Worm (Caenorhabditis elegans): Measurements from ENCODE around the gene ciao-2B.
A peak's percentile ranks its signal among the peaks of the same experiment; 100 is the strongest.

Gene ciao-2B

DNA sequence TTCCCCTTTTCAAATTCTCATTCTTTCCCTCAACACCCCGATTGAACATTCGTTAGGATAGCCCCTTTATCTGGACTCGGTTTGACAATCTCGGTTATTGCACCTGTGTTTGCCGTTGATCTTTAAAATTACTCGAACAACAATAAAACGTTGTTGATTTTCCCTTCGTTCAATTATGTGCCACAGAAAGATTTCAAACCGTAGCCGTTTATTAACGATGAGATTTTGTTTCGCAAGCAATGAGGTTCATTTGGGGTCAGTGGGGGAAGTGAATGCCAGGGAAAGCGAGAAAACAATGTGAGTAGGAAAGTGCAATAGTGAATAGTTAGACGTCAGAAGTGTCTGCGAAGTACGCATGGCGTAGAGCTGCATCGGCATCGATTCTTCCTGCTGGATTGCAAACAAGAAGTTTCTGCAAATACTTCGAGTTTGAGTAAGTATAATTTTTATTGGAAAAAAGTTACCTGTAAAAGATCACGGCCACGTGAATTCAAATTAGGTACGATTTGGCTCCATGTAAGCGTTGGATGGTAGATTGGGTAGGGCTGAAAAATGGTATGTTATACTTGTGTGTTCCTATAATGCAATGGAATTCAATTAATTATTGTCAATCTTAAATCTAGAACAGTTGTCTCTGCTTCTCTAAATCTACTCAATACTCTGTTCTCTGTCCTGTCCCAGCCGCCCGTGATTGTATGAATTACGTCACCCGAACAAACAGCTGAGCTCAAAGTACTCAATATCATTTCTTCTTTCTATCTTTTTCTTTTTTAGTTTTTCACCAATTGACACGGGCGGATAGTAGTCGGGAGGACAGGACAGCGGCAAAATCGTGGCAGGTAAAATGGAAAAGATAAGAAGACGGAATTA, 25.4 kb upstream of the ciao-2B start, which contains the start of gene kel-3 (continued):
- TF ChIP-seq C04F5.9 (tag; optimal IDR thresholded peaks at IDR 0.05) (no peak), blmp-1 (tag; optimal IDR thresholded peaks at IDR 0.05) (peak; percentile 79), pag-3 (tag; optimal IDR thresholded peaks at IDR 0.05; ENCODE audit: borderline replicate concordance, insufficient read depth) (no peak), lin-13 (GFP tag; optimal IDR thresholded peaks at IDR 0.05) (peak; percentile 39), aha-1 (tag; optimal IDR thresholded peaks at IDR 0.05) (no peak), ztf-4 (tag; optimal IDR thresholded peaks at IDR 0.05) (peak; percentile 72), lin-39 (tag; optimal IDR thresholded peaks at IDR 0.05) (peak; percentile 67), pax-3 (tag; optimal IDR thresholded peaks at IDR 0.05) (peak; percentile 76), fkh-8 (tag; optimal IDR thresholded peaks at IDR 0.05) (no peak), lsy-2 (tag; optimal IDR thresholded peaks at IDR 0.05) (peak; percentile 78 to 89), lin-14 (GFP tag; optimal IDR thresholded peaks at IDR 0.05) (peak; percentile 91), nhr-47 (tag; optimal IDR thresholded peaks at IDR 0.05) (peak; percentile 60), nhr-28 (tag; optimal IDR thresholded peaks at IDR 0.05) (no peak), skn-1 (tag; optimal IDR thresholded peaks at IDR 0.05) (peak; percentile 26), ces-1 (GFP tag; optimal IDR thresholded peaks at IDR 0.05) (no peak), nhr-85 (tag) (peak; percentile 82), swsn-7 (tag; optimal IDR thresholded peaks at IDR 0.05) (peak; percentile 0)

DNA sequence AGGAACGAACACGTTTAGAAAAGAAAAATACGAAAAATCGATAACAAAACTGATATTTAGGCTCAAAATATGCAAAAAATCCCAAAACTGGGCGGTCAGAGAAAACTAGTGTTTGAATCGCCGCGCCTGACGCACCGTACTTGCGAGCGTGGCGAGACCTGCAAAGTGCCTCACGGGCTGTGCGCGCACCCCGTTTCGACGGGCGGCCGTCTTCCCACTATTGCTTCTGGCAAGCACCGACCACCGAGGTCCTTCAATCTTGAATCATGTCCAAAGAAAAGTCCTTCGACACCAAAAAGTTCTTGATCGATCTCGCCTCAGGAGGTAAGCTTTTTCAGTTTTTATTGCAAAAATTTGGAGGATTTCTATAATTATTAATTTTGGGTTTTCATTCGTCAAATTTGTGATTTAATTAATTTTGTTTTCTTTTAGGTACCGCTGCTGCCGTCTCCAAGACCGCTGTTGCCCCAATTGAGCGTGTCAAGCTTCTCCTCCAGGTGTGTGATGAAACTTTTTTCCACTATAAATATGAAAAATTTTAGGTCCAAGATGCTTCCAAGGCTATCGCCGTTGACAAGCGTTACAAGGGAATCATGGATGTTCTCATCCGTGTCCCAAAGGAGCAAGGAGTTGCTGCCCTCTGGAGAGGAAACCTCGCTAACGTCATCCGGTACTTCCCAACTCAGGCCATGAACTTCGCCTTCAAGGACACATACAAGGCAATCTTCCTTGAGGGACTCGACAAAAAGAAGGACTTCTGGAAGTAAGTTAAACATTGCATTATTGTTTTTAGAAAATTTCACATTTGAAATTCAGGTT, 23.8 kb upstream of the ciao-2B start, which contains the start of gene ant-1.1:
Gene ant-1.1 (plus strand): TSS at position 199 of the 819 bp plus-strand sequence.
- TF ChIP-seq mep-1 (tag; optimal IDR thresholded peaks at IDR 0.05): peak; percentile 92
- peak in 1 of 2 experiments; percentile 32 for TF ChIP-seq egl-27 (tag; optimal IDR thresholded peaks at IDR 0.05)
- no peak for TF ChIP-seq nhr-84 (tag; optimal IDR thresholded peaks at IDR 0.05)
- peak; percentile 75 for TF ChIP-seq lin-39 (tag; optimal IDR thresholded peaks at IDR 0.05)
- peak; percentile 95 for TF ChIP-seq xbp-1 (tag; optimal IDR thresholded peaks at IDR 0.05)
- peak; percentile 97 for TF ChIP-seq isw-1 (GFP tag; IDR thresholded peaks at IDR 0.05)
- peak; percentile 97 to 98 (median 97) for TF ChIP-seq dpl-1 (GFP tag; optimal IDR thresholded peaks at IDR 0.05)
- TF ChIP-seq aha-1 (tag; optimal IDR thresholded peaks at IDR 0.05): peak; percentile 46
- TF ChIP-seq elt-2 (tag; optimal IDR thresholded peaks at IDR 0.05): peak; percentile 59
- TF ChIP-seq nhr-11 (tag; optimal IDR thresholded peaks at IDR 0.05): peak; percentile 61
- peak; percentile 98 for TF ChIP-seq nhr-47 (tag; optimal IDR thresholded peaks at IDR 0.05)
- TF ChIP-seq unc-130 (tag; optimal IDR thresholded peaks at IDR 0.05): peak; percentile 90
- peak; percentile 88 for TF ChIP-seq ceh-8 (GFP tag; optimal IDR thresholded peaks at IDR 0.05)
- TF ChIP-seq snu-23 (GFP tag; optimal IDR thresholded peaks at IDR 0.05): peak; percentile 97
- TF ChIP-seq ztf-11 (tag; optimal IDR thresholded peaks at IDR 0.05): peak in 1 of 2 experiments; percentile 87
- peak; percentile 70 for TF ChIP-seq fkh-10 (GFP tag; optimal IDR thresholded peaks at IDR 0.05)
- peak; percentile 37 for TF ChIP-seq hlh-4 (tag; optimal IDR thresholded peaks at IDR 0.05)
- TF ChIP-seq fos-1 (tag; optimal IDR thresholded peaks at IDR 0.05): peak; percentile 72
- peak; percentile 87 for TF ChIP-seq zip-4 (GFP tag; optimal IDR thresholded peaks at IDR 0.05)
- TF ChIP-seq nhr-85 (tag): peak; percentile 96
- TF ChIP-seq F16B12.6 (tag; optimal IDR thresholded peaks at IDR 0.05): peak; percentile 72
- TF ChIP-seq ceh-88 (GFP tag; IDR thresholded peaks at IDR 0.05): peak; percentile 92
- TF ChIP-seq mef-2 (tag; optimal IDR thresholded peaks at IDR 0.05): peak; percentile 71
- peak; percentile 77 for TF ChIP-seq irx-1 (tag; optimal IDR thresholded peaks at IDR 0.05)
- peak; percentile 67; the same call in 1 of the 2 replicates for TF ChIP-seq unc-98 (GFP tag; IDR thresholded peaks at IDR 0.05)
- TF ChIP-seq grh-1 (GFP tag; IDR thresholded peaks at IDR 0.05): peak; percentile 93
- TF ChIP-seq Y116A8C.19 (tag; optimal IDR thresholded peaks at IDR 0.05; ENCODE audit: borderline replicate concordance): no peak
- TF ChIP-seq ets-5 (GFP tag; IDR thresholded peaks at IDR 0.05): no peak
- peak; percentile 94 for TF ChIP-seq nhr-77 (tag; optimal IDR thresholded peaks at IDR 0.05)
- no peak for TF ChIP-seq sptf-1 (tag; optimal IDR thresholded peaks at IDR 0.05)
- no peak for TF ChIP-seq zag-1 (tag; optimal IDR thresholded peaks at IDR 0.05)
- TF ChIP-seq unc-30 (tag; optimal IDR thresholded peaks at IDR 0.05): no peak
- TF ChIP-seq lin-15B (tag; optimal IDR thresholded peaks at IDR 0.05): peak; percentile 94
- TF ChIP-seq ztf-4 (tag; optimal IDR thresholded peaks at IDR 0.05): peak; percentile 85
- TF ChIP-seq tbx-2 (tag; optimal IDR thresholded peaks at IDR 0.05): peak; percentile 96

Data from whole organism, L1 larva.